Worm (Caenorhabditis elegans) whole organism, L2 larva: Measurements from ENCODE around the gene srdh-1.
A peak's percentile ranks its signal among the peaks of the same experiment; 100 is the strongest.

Experiments used
- C34F6.9 ChIP-seq: fragments of 150-350 bp; optimal IDR thresholded peaks from 2 replicates; lab custom pipeline; 2014; ENCODE audit warnings: missing biosample characterization, missing genetic modification characterization
- F13H6.1 ChIP-seq: sonication (generic microtip); optimal IDR thresholded peaks from 2 replicates; lab custom pipeline; 2016; ENCODE audit warnings: missing genetic modification characterization, missing compliant biosample characterization
- R02D3.7 ChIP-seq: fragments of 150-350 bp; optimal IDR thresholded peaks from 2 replicates; lab custom pipeline; 2014; ENCODE audit warnings: missing biosample characterization, missing genetic modification characterization
- Y55F3AM.14 ChIP-seq: fragments of 200-800 bp; sonication (Bioruptor generic); optimal IDR thresholded peaks from 2 replicates; lab custom pipeline; 2018; ENCODE audit warnings: mild to moderate bottlenecking, missing genetic modification characterization, missing compliant biosample characterization
- aly-2 ChIP-seq: fragments of 150-350 bp; optimal IDR thresholded peaks from 2 replicates; lab custom pipeline; 2014; ENCODE audit warnings: missing biosample characterization, missing genetic modification characterization
- ama-1 ChIP-seq: fragments of 150-350 bp; optimal IDR thresholded peaks from 2 replicates; lab custom pipeline; 2018; ENCODE audit warnings: inconsistent platforms
- blmp-1 ChIP-seq: sonication (generic microtip); optimal IDR thresholded peaks from 2 replicates; lab custom pipeline; 2017; ENCODE audit warnings: missing genetic modification characterization, mild to moderate bottlenecking, missing compliant biosample characterization, antibody characterized with exemption, moderate library complexity; ENCODE audit not compliant: insufficient read depth
- ceh-16 ChIP-seq: fragments of 150-350 bp; optimal IDR thresholded peaks from 2 replicates; lab custom pipeline; 2014; ENCODE audit warnings: missing biosample characterization, missing genetic modification characterization
- ceh-82 ChIP-seq: fragments of 150-350 bp; optimal IDR thresholded peaks from 2 replicates; lab custom pipeline; 2014; ENCODE audit warnings: missing biosample characterization, missing genetic modification characterization
- crh-2 ChIP-seq: sonication (generic microtip); optimal IDR thresholded peaks from 2 replicates; lab custom pipeline; 2017; ENCODE audit warnings: missing biosample characterization, missing genetic modification characterization
- dmd-4 ChIP-seq: sonication (generic microtip); optimal IDR thresholded peaks from 2 replicates; lab custom pipeline; 2017; ENCODE audit warnings: missing biosample characterization, missing genetic modification characterization
- elt-1 ChIP-seq: fragments of 150-350 bp; optimal IDR thresholded peaks from 2 replicates; lab custom pipeline; 2014; ENCODE audit warnings: missing biosample characterization, missing genetic modification characterization
- elt-3 ChIP-seq: sonication (generic microtip); optimal IDR thresholded peaks from 2 replicates; lab custom pipeline; 2017; ENCODE audit warnings: missing biosample characterization, missing genetic modification characterization
- fos-1 ChIP-seq: fragments of 150-350 bp; optimal IDR thresholded peaks from 2 replicates; lab custom pipeline; 2014; ENCODE audit warnings: missing biosample characterization, missing genetic modification characterization
- gmeb-1 ChIP-seq: fragments of 150-350 bp; optimal IDR thresholded peaks from 2 replicates; lab custom pipeline; 2014; ENCODE audit warnings: missing biosample characterization, missing genetic modification characterization
- lin-11 ChIP-seq: fragments of 150-350 bp; sonication (generic microtip); optimal IDR thresholded peaks from 2 replicates; lab custom pipeline; 2014; ENCODE audit warnings: missing biosample characterization, missing genetic modification characterization, inconsistent platforms, mixed read lengths
- lin-13 ChIP-seq: fragments of 150-350 bp; optimal IDR thresholded peaks from 2 replicates; lab custom pipeline; 2014; ENCODE audit warnings: missing biosample characterization, missing genetic modification reagents, missing genetic modification characterization
- lin-39 ChIP-seq: fragments of 150-350 bp; optimal IDR thresholded peaks from 2 replicates; lab custom pipeline; 2014; ENCODE audit warnings: missing biosample characterization, missing genetic modification reagents, missing genetic modification characterization
- lsy-2 ChIP-seq, 2 experiments: fragments of 150-350 bp in 1 of 2; sonication (generic microtip) in 1 of 2; optimal IDR thresholded peaks; 2 replicates each; lab custom pipeline; 2014 to 2017; ENCODE audit warnings: missing biosample characterization in 2 of 2, missing genetic modification characterization in 2 of 2
- mab-5 ChIP-seq: fragments of 150-350 bp; optimal IDR thresholded peaks from 2 replicates; lab custom pipeline; 2014; ENCODE audit warnings: missing biosample characterization, missing genetic modification characterization
- mbf-1 ChIP-seq: sonication (generic microtip); optimal IDR thresholded peaks from 2 replicates; lab custom pipeline; 2017; ENCODE audit warnings: missing biosample characterization, missing genetic modification characterization
- nhr-10 ChIP-seq: sonication (generic microtip); optimal IDR thresholded peaks from 2 replicates; lab custom pipeline; 2017; ENCODE audit warnings: missing biosample characterization, missing genetic modification characterization
- nhr-11 ChIP-seq: fragments of 150-350 bp; optimal IDR thresholded peaks from 2 replicates; lab custom pipeline; 2014; ENCODE audit warnings: missing biosample characterization, missing genetic modification characterization
- nhr-12 ChIP-seq: fragments of 150-350 bp; optimal IDR thresholded peaks from 2 replicates; lab custom pipeline; 2014; ENCODE audit warnings: missing biosample characterization, missing genetic modification characterization
- nhr-129 ChIP-seq: fragments of 150-350 bp; optimal IDR thresholded peaks from 2 replicates; lab custom pipeline; 2014; ENCODE audit warnings: missing biosample characterization, missing genetic modification characterization
- nhr-21 ChIP-seq: fragments of 150-350 bp; optimal IDR thresholded peaks from 2 replicates; lab custom pipeline; 2014; ENCODE audit warnings: missing biosample characterization, missing genetic modification characterization
- nhr-23 ChIP-seq: fragments of 150-350 bp; optimal IDR thresholded peaks from 2 replicates; lab custom pipeline; 2014; ENCODE audit warnings: missing biosample characterization, missing genetic modification reagents, missing genetic modification characterization
- nhr-237 ChIP-seq: fragments of 150-350 bp; optimal IDR thresholded peaks from 2 replicates; lab custom pipeline; 2014; ENCODE audit warnings: missing biosample characterization, missing genetic modification characterization
- nhr-6 ChIP-seq: fragments of 150-350 bp; optimal IDR thresholded peaks from 2 replicates; lab custom pipeline; 2014; ENCODE audit warnings: missing biosample characterization, missing genetic modification characterization
- nhr-77 ChIP-seq: fragments of 150-350 bp; optimal IDR thresholded peaks from 2 replicates; lab custom pipeline; 2014; ENCODE audit warnings: missing biosample characterization, missing genetic modification characterization
- peb-1 ChIP-seq: fragments of 150-350 bp; optimal IDR thresholded peaks from 2 replicates; lab custom pipeline; 2014; ENCODE audit warnings: missing biosample characterization, missing genetic modification characterization
- sem-4 ChIP-seq: fragments of 150-350 bp; optimal IDR thresholded peaks from 2 replicates; lab custom pipeline; 2014; ENCODE audit warnings: missing biosample characterization, missing genetic modification reagents, missing genetic modification characterization
- sma-3 ChIP-seq: sonication (generic microtip); optimal IDR thresholded peaks from 2 replicates; lab custom pipeline; 2016; ENCODE audit warnings: missing genetic modification reagents, missing genetic modification characterization, missing compliant biosample characterization
- sma-9 ChIP-seq, 2 experiments: fragments of 150-350 bp in 1 of 2; sonication (generic microtip) in 1 of 2; optimal IDR thresholded peaks; 2 replicates each; lab custom pipeline; 2014 to 2016; ENCODE audit warnings: missing genetic modification characterization in 2 of 2, mild to moderate bottlenecking in 1 of 2, missing biosample characterization in 1 of 2, missing compliant biosample characterization in 1 of 2, missing genetic modification reagents in 1 of 2, moderate library complexity in 1 of 2
- snpc-4 ChIP-seq: fragments of 150-350 bp; optimal IDR thresholded peaks from 2 replicates; lab custom pipeline; 2014; ENCODE audit warnings: missing biosample characterization, missing genetic modification characterization
- unc-39 ChIP-seq: fragments of 150-350 bp; optimal IDR thresholded peaks from 2 replicates; lab custom pipeline; 2014; ENCODE audit warnings: missing biosample characterization, missing genetic modification characterization
- unc-55 ChIP-seq: fragments of 150-350 bp; sonication (generic microtip); optimal IDR thresholded peaks from 3 replicates; lab custom pipeline; 2014; ENCODE audit warnings: missing biosample characterization, missing genetic modification reagents, missing genetic modification characterization
- unc-62 ChIP-seq: fragments of 150-350 bp; optimal IDR thresholded peaks from 2 replicates; lab custom pipeline; 2014; ENCODE audit warnings: missing biosample characterization, missing genetic modification reagents, missing genetic modification characterization

Gene srdh-1

ce11 chrII:8269855-8270647 lies 5.6 kb downstream of the srdh-1 start, which contains the start of gene tdc-1:
Gene tdc-1, plus strand, starts transcription at chrII:8270597.
- TF ChIP-seq elt-3 (tag; lab: Kevin White, UChicago) (no peak), nhr-6 (tag; lab: Kevin White, UChicago) (no peak), nhr-237 (tag; lab: Kevin White, UChicago) (no peak), lin-11 (tag; lab: Kevin White, UChicago) (no peak), unc-39 (tag; lab: Kevin White, UChicago) (no peak), elt-1 (tag; lab: Kevin White, UChicago) (no peak), ceh-82 (no peak), unc-62 (GFP tag; lab: Kevin White, UChicago) (no peak), crh-2 (tag; lab: Kevin White, UChicago) (no peak), peb-1 (tag; lab: Kevin White, UChicago) (no peak), lsy-2 (tag; optimal IDR thresholded peaks at IDR 0.05; lab: Kevin White, UChicago) (no peak), sma-3 (GFP tag; lab: Kevin White, UChicago) (no peak), lin-13 (no peak)

- no peak for TF ChIP-seq lin-39 (tag; lab: Kevin White, UChicago)
- no peak for TF ChIP-seq nhr-77 (tag; lab: Kevin White, UChicago)
- no peak for TF ChIP-seq nhr-12 (tag; lab: Kevin White, UChicago)
- no peak for TF ChIP-seq lsy-2 (tag; optimal IDR thresholded peaks at IDR 0.05; lab: Kevin White, UChicago)
- TF ChIP-seq Y55F3AM.14 (GFP tag; lab: Kevin White, UChicago), result no peak
- TF ChIP-seq mbf-1 (tag; lab: Kevin White, UChicago), result no peak
- TF ChIP-seq snpc-4 (tag; lab: Kevin White, UChicago), result no peak
- no peak for TF ChIP-seq lin-11 (tag; lab: Kevin White, UChicago)
- TF ChIP-seq ama-1 (lab: Kevin White, UChicago), result no peak
- TF ChIP-seq sma-3 (GFP tag; lab: Kevin White, UChicago), result no peak
- no peak for TF ChIP-seq sma-9 (GFP tag; optimal IDR thresholded peaks at IDR 0.05; lab: Kevin White, UChicago)
- TF ChIP-seq sma-9 (tag; optimal IDR thresholded peaks at IDR 0.05; lab: Kevin White, UChicago), result no peak
- TF ChIP-seq nhr-129 (tag; lab: Kevin White, UChicago), result no peak
- no peak for TF ChIP-seq elt-1 (tag; lab: Kevin White, UChicago)
- no peak for TF ChIP-seq dmd-4 (tag; lab: Kevin White, UChicago)
- no peak for TF ChIP-seq blmp-1 (tag; lab: Kevin White, UChicago)
- no peak for TF ChIP-seq F13H6.1 (tag; lab: Kevin White, UChicago)
Observed at ce11 chrII:8273060-8273459, 8.6 kb downstream of the srdh-1 start.

- TF ChIP-seq mab-5 (tag; lab: Kevin White, UChicago) (no peak), sem-4 (tag; lab: Kevin White, UChicago) (no peak), unc-39 (tag; lab: Kevin White, UChicago) (no peak), nhr-129 (tag; lab: Kevin White, UChicago) (peak; percentile 13), lin-11 (tag; lab: Kevin White, UChicago) (no peak), elt-1 (tag; lab: Kevin White, UChicago) (no peak), nhr-21 (tag; lab: Kevin White, UChicago) (no peak), nhr-11 (tag; lab: Kevin White, UChicago) (no peak), lsy-2 (tag; optimal IDR thresholded peaks at IDR 0.05; lab: Kevin White, UChicago) (peak; percentile 59 to 83), nhr-23 (no peak), aly-2 (no peak), ceh-82 (no peak), R02D3.7 (tag; lab: Kevin White, UChicago) (peak; percentile 85), nhr-10 (tag; lab: Kevin White, UChicago) (no peak), sma-9 (GFP tag; optimal IDR thresholded peaks at IDR 0.05; lab: Kevin White, UChicago) (no peak), sma-9 (tag; optimal IDR thresholded peaks at IDR 0.05; lab: Kevin White, UChicago) (no peak), peb-1 (tag; lab: Kevin White, UChicago) (no peak), snpc-4 (tag; lab: Kevin White, UChicago) (no peak), lin-13 (no peak), F13H6.1 (tag; lab: Kevin White, UChicago) (no peak), nhr-6 (tag; lab: Kevin White, UChicago) (no peak), sma-3 (GFP tag; lab: Kevin White, UChicago) (no peak), ceh-16 (no peak), gmeb-1 (tag; lab: Kevin White, UChicago) (peak; percentile 89), fos-1 (tag; lab: Kevin White, UChicago) (no peak), C34F6.9 (tag; lab: Kevin White, UChicago) (no peak), Y55F3AM.14 (GFP tag; lab: Kevin White, UChicago) (no peak), unc-55 (GFP tag; lab: Kevin White, UChicago) (no peak), nhr-237 (tag; lab: Kevin White, UChicago) (no peak)
Observed at ce11 chrII:8276057-8276456, 11.6 kb downstream of the srdh-1 start, which contains the start of the genes gei-14 and slc-25A32. Gene gei-14, minus strand, starts transcription at chrII:8276231. Gene slc-25A32, plus strand, starts transcription at chrII:8276298.
